Worm (Caenorhabditis elegans) whole organism, late embryonic: ENCODE measurements around the gene kynu-1.

Experiments used
- C38D4.7 ChIP-seq: fragments of 200-800 bp; sonication (Bioruptor generic); optimal IDR thresholded peaks from 2 replicates; lab custom pipeline; 2018; ENCODE audit warnings: mild to moderate bottlenecking, missing genetic modification characterization, moderate library complexity, missing compliant biosample characterization
- ceh-24 ChIP-seq: sonication (generic microtip); optimal IDR thresholded peaks from 2 replicates; lab custom pipeline; 2016; ENCODE audit warnings: mild to moderate bottlenecking, missing genetic modification characterization, missing compliant biosample characterization
- elt-2 ChIP-seq: sonication (generic microtip); optimal IDR thresholded peaks from 2 replicates; lab custom pipeline; 2016; ENCODE audit warnings: missing genetic modification reagents, missing genetic modification characterization, missing compliant biosample characterization
- hlh-30 ChIP-seq: sonication (generic microtip); optimal IDR thresholded peaks from 2 replicates; lab custom pipeline; 2017; ENCODE audit warnings: antibody characterized with exemption, missing genetic modification characterization, missing compliant biosample characterization; ENCODE audit not compliant: insufficient read depth
- pag-3 ChIP-seq: sonication (generic microtip); optimal IDR thresholded peaks from 2 replicates; lab custom pipeline; 2016; ENCODE audit warnings: missing compliant biosample characterization, missing genetic modification characterization, borderline replicate concordance
- pha-4 ChIP-seq: fragments of 150-350 bp; optimal IDR thresholded peaks from 2 replicates; lab custom pipeline; 2018; ENCODE audit warnings: missing biosample characterization, missing genetic modification reagents, missing genetic modification characterization
- pros-1 ChIP-seq: fragments of 150-350 bp; optimal IDR thresholded peaks from 2 replicates; lab custom pipeline; 2014; ENCODE audit warnings: missing biosample characterization, missing genetic modification reagents, missing genetic modification characterization
- rnt-1 ChIP-seq: sonication (generic microtip); optimal IDR thresholded peaks from 2 replicates; lab custom pipeline; 2016; ENCODE audit warnings: missing genetic modification characterization, missing compliant biosample characterization
- unc-42 ChIP-seq: sonication (generic microtip); optimal IDR thresholded peaks from 2 replicates; lab custom pipeline; 2016; ENCODE audit warnings: missing genotype, missing genetic modification characterization, missing compliant biosample characterization
- unc-55 ChIP-seq: sonication (generic microtip); optimal IDR thresholded peaks from 2 replicates; lab custom pipeline; 2017; ENCODE audit warnings: missing biosample characterization, missing genetic modification reagents, missing genetic modification characterization

DNA sequence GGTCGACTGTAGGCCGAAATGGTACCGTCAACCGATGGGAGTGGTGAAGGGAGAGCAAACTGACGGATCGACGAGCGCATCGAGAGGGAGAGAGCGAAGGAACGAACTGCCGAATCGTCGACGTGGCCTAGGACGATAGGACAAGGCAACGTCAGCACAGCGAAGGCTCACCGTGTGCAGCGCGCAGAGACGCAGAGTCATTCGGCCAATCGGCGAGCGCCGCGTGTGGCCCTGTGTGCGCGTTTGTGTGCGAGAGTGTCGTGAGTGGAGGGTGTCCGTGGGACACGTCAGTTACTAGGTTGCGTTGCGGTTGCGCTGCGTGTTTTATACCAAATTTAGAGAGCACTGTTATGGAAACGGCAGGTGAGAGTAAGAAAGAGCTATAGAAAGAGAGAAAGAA is 17.2 kb downstream of the kynu-1 start, which contains the start of gene hsp-3:
- TF ChIP-seq ceh-24 (no peak), hlh-30 (tag; lab: Kevin White, UChicago) (peak; percentile 85), pha-4 (tag; lab: Kevin White, UChicago) (no peak), unc-55 (peak; percentile 91), pros-1 (peak; percentile 85), rnt-1 (tag; lab: Kevin White, UChicago) (peak; percentile 75), pag-3 (tag; lab: Kevin White, UChicago) (no peak), elt-2 (tag; lab: Kevin White, UChicago) (peak; percentile 81), unc-42 (tag; lab: Kevin White, UChicago) (peak; percentile 79), C38D4.7 (GFP tag; lab: Kevin White, UChicago) (no peak)
